Fruit fly (Drosophila melanogaster): ENCODE data around the gene CG15530.

dm6 chr3R:30160312-30160942 is 17.2 kb upstream of the CG15530 start, which contains the start of gene CG11498:
- TF ChIP-seq Crg-1 (GFP tag; optimal IDR thresholded peaks at IDR 0.05) (no peak), CG1620 (GFP tag; optimal IDR thresholded peaks at IDR 0.05) (no peak), CG14711 (tag; optimal IDR thresholded peaks at IDR 0.05) (no peak), CG5204 (GFP tag; optimal IDR thresholded peaks at IDR 0.05) (no peak), ovo (GFP tag; optimal IDR thresholded peaks at IDR 0.05) (no peak), CG12768 (GFP tag; optimal IDR thresholded peaks at IDR 0.05) (no peak), CG7101 (tag; optimal IDR thresholded peaks at IDR 0.05) (no peak), Clk (GFP tag; optimal IDR thresholded peaks at IDR 0.05) (no peak), CG11617 (GFP tag; optimal IDR thresholded peaks at IDR 0.05) (no peak), bab1 (GFP tag; optimal IDR thresholded peaks at IDR 0.05) (no peak), kay (GFP tag; ENCODE audit: borderline replicate concordance) (no peak), CG7045 (GFP tag; optimal IDR thresholded peaks at IDR 0.05) (no peak)
